Fruit fly (Drosophila melanogaster) whole organism, embryonic: ENCODE data around the gene CG17930.

ENCODE experiments used
- Blimp-1 ChIP-seq: fragments of 200-800 bp; sonication (Bioruptor generic); optimal IDR thresholded peaks from 3 replicates; lab custom pipeline; 2018; ENCODE audit warnings: missing biosample characterization, missing genetic modification characterization, mild to moderate bottlenecking, moderate library complexity, missing genetic modification reagents
- CG10147 ChIP-seq: fragments of 200-800 bp; sonication (Bioruptor generic); optimal IDR thresholded peaks from 2 replicates; lab custom pipeline; 2019; ENCODE audit warnings: missing biosample characterization, mild to moderate bottlenecking, missing genetic modification characterization, moderate library complexity
- CG10209 ChIP-seq: fragments of 200-800 bp; sonication (Bioruptor generic); optimal IDR thresholded peaks from 3 replicates; lab custom pipeline; 2017; ENCODE audit warnings: missing biosample characterization, mild to moderate bottlenecking, missing genetic modification characterization, missing genetic modification reagents
- CG10267 ChIP-seq: fragments of 200-800 bp; sonication (Bioruptor generic); optimal IDR thresholded peaks from 2 replicates; lab custom pipeline; 2018; ENCODE audit warnings: missing biosample characterization, mild to moderate bottlenecking, missing genetic modification characterization, moderate library complexity
- CG10321 ChIP-seq: fragments of 200-800 bp; sonication (Bioruptor generic); IDR thresholded peaks from 2 replicates; pipeline ENCODE4 v1.3.6; 2022; ENCODE audit warnings: missing biosample characterization, missing genetic modification characterization
- CG10431 ChIP-seq: fragments of 200-800 bp; sonication (Bioruptor generic); optimal IDR thresholded peaks from 3 replicates; lab custom pipeline; 2018; ENCODE audit warnings: missing biosample characterization, mild to moderate bottlenecking, missing genetic modification characterization
- CG10959 ChIP-seq: fragments of 200-800 bp; sonication (Bioruptor generic); IDR thresholded peaks from 2 replicates; pipeline ENCODE4 v1.3.6; 2022; ENCODE audit warnings: missing biosample characterization, missing genetic modification characterization
- CG13296 ChIP-seq: fragments of 200-800 bp; sonication (Bioruptor generic); optimal IDR thresholded peaks from 3 replicates; lab custom pipeline; 2018; ENCODE audit warnings: missing biosample characterization, mild to moderate bottlenecking, missing genetic modification characterization
- CG14441 ChIP-seq: fragments of 200-800 bp; sonication (Bioruptor generic); IDR thresholded peaks from 2 replicates; pipeline ENCODE4 v1.3.6; 2022; ENCODE audit warnings: missing biosample characterization, missing genetic modification characterization
- CG1602 ChIP-seq: fragments of 200-800 bp; sonication (Bioruptor generic); optimal IDR thresholded peaks from 3 replicates; lab custom pipeline; 2016; ENCODE audit warnings: missing biosample characterization, missing genetic modification characterization
- CG16813 ChIP-seq: fragments of 200-800 bp; sonication (Bioruptor generic); IDR thresholded peaks from 3 replicates; pipeline ENCODE4 v1.3.6; 2022; ENCODE audit warnings: missing biosample characterization, missing genetic modification characterization; ENCODE audit not compliant: partially characterized antibody
- CG17328 ChIP-seq: fragments of 200-800 bp; sonication (Bioruptor generic); IDR thresholded peaks from 2 replicates; pipeline ENCODE4 v1.3.6; 2022; ENCODE audit warnings: missing biosample characterization, missing genetic modification characterization
- CG17359 ChIP-seq: fragments of 200-800 bp; sonication (Bioruptor generic); optimal IDR thresholded peaks from 3 replicates; lab custom pipeline; 2018; ENCODE audit warnings: missing biosample characterization, mild to moderate bottlenecking, missing genetic modification characterization, moderate library complexity
- CG17385 ChIP-seq: fragments of 200-800 bp; sonication (Bioruptor generic); optimal IDR thresholded peaks from 3 replicates; lab custom pipeline; 2018; ENCODE audit warnings: missing biosample characterization, mild to moderate bottlenecking, missing genetic modification characterization
- CG17829 ChIP-seq: fragments of 200-800 bp; optimal IDR thresholded peaks from 2 replicates; lab custom pipeline; 2019; ENCODE audit warnings: missing biosample characterization, mild to moderate bottlenecking, missing genetic modification characterization, moderate library complexity
- CG1832 ChIP-seq: fragments of 200-800 bp; sonication (Bioruptor generic); optimal IDR thresholded peaks from 2 replicates; lab custom pipeline; 2017; ENCODE audit warnings: missing biosample characterization, mild to moderate bottlenecking, missing genetic modification characterization, inconsistent platforms
- CG2712 ChIP-seq: fragments of 200-800 bp; optimal IDR thresholded peaks from 3 replicates; lab custom pipeline; 2019; ENCODE audit warnings: missing biosample characterization, mild to moderate bottlenecking, missing genetic modification characterization, moderate library complexity
- CG31388 ChIP-seq: fragments of 200-800 bp; sonication (Bioruptor generic); optimal IDR thresholded peaks from 2 replicates; lab custom pipeline; 2016; ENCODE audit warnings: missing biosample characterization, missing genetic modification characterization
- CG3726 ChIP-seq: fragments of 200-800 bp; sonication (Bioruptor generic); IDR thresholded peaks from 3 replicates; pipeline ENCODE4, ENCODE4 v1.3.6; 2022; ENCODE audit warnings: missing biosample characterization, missing genetic modification characterization
- CG4424 ChIP-seq: fragments of 200-800 bp; sonication (Bioruptor generic); optimal IDR thresholded peaks from 3 replicates; lab custom pipeline; 2016; ENCODE audit warnings: missing biosample characterization, missing genetic modification characterization
- CG7928 ChIP-seq: fragments of 200-800 bp; sonication (Bioruptor generic); optimal IDR thresholded peaks from 2 replicates; lab custom pipeline; 2017; ENCODE audit warnings: missing biosample characterization, mild to moderate bottlenecking, missing genetic modification characterization
- CG7963 ChIP-seq: fragments of 200-800 bp; sonication (Bioruptor generic); IDR thresholded peaks from 3 replicates; pipeline ENCODE4 v1.3.6; 2022; ENCODE audit warnings: missing biosample characterization, missing genetic modification characterization; ENCODE audit not compliant: partially characterized antibody
- CG8359 ChIP-seq: fragments of 200-800 bp; sonication (Bioruptor generic); optimal IDR thresholded peaks from 2 replicates; lab custom pipeline; 2017; ENCODE audit warnings: missing biosample characterization, mild to moderate bottlenecking, missing genetic modification characterization, borderline replicate concordance
- CG9609 ChIP-seq: fragments of 200-800 bp; sonication (Bioruptor generic); optimal IDR thresholded peaks from 3 replicates; lab custom pipeline; 2016; ENCODE audit warnings: missing biosample characterization, missing genetic modification characterization
- CTCF ChIP-seq: fragments of 200-800 bp; sonication (Bioruptor generic); optimal IDR thresholded peaks from 2 replicates; lab custom pipeline; 2017; ENCODE audit warnings: missing biosample characterization, mild to moderate bottlenecking, missing genetic modification characterization, moderate library complexity
- D19A ChIP-seq: fragments of 200-800 bp; optimal IDR thresholded peaks from 3 replicates; lab custom pipeline; 2019; ENCODE audit warnings: missing biosample characterization, mild to moderate bottlenecking, missing genetic modification characterization, moderate library complexity
- Dref ChIP-seq: fragments of 200-800 bp; sonication (Bioruptor generic); IDR thresholded peaks from 2 replicates; pipeline ENCODE4 v1.3.6; 2022; ENCODE audit warnings: missing biosample characterization, missing genetic modification characterization
- HLHmδ ChIP-seq: fragments of 200-800 bp; sonication (Bioruptor generic); optimal IDR thresholded peaks from 2 replicates; lab custom pipeline; 2018; ENCODE audit warnings: missing biosample characterization, mild to moderate bottlenecking, missing genetic modification characterization, moderate library complexity
- HmgZ ChIP-seq: fragments of 200-800 bp; sonication (Bioruptor generic); optimal IDR thresholded peaks from 2 replicates; lab custom pipeline; 2018; ENCODE audit warnings: missing biosample characterization, mild to moderate bottlenecking, missing genetic modification characterization
- Jarid2 ChIP-seq: fragments of 200-800 bp; sonication (Bioruptor generic); optimal IDR thresholded peaks from 3 replicates; lab custom pipeline; 2017; ENCODE audit warnings: mild to moderate bottlenecking, missing biosample characterization, missing genetic modification reagents, missing genetic modification characterization
- MTF-1 ChIP-seq: fragments of 200-800 bp; sonication (Bioruptor generic); optimal IDR thresholded peaks from 2 replicates; lab custom pipeline; 2018; ENCODE audit warnings: missing biosample characterization, mild to moderate bottlenecking, missing genetic modification characterization, borderline replicate concordance
- Tbp ChIP-seq: fragments of >200 bp; optimal IDR thresholded peaks from 2 replicates; lab custom pipeline; 2018; ENCODE audit warnings: missing biosample characterization, missing genetic modification characterization
- ab ChIP-seq: fragments of 200-800 bp; sonication (Bioruptor generic); optimal IDR thresholded peaks from 2 replicates; lab custom pipeline; 2016; ENCODE audit warnings: missing biosample characterization, missing genetic modification characterization
- az2 ChIP-seq: fragments of 200-800 bp; sonication (Bioruptor generic); optimal IDR thresholded peaks from 3 replicates; lab custom pipeline; 2016; ENCODE audit warnings: missing biosample characterization, missing genetic modification characterization
- br ChIP-seq: fragments of >200 bp; optimal IDR thresholded peaks from 2 replicates; lab custom pipeline; 2017
- bsh ChIP-seq, 2 experiments: fragments of 200-800 bp; sonication (Bioruptor generic); optimal IDR thresholded peaks; 2 replicates each; lab custom pipeline; 2017 to 2018; ENCODE audit warnings: mild to moderate bottlenecking in 2 of 2, missing biosample characterization in 2 of 2, missing genetic modification characterization in 2 of 2, moderate library complexity in 1 of 2
- chinmo ChIP-seq: fragments of 200-800 bp; sonication (Bioruptor generic); IDR thresholded peaks from 4 replicates; pipeline ENCODE4 v1.3.6; 2022; ENCODE audit warnings: missing biosample characterization, missing genetic modification characterization; ENCODE audit not compliant: partially characterized antibody
- dysf ChIP-seq: fragments of 200-800 bp; sonication (Bioruptor generic); IDR thresholded peaks from 3 replicates; pipeline ENCODE4 v1.3.6; 2022; ENCODE audit warnings: missing biosample characterization, missing genetic modification characterization
- fd96Cb ChIP-seq: fragments of 200-800 bp; sonication (Bioruptor generic); optimal IDR thresholded peaks from 2 replicates; lab custom pipeline; 2018; ENCODE audit warnings: missing biosample characterization, mild to moderate bottlenecking, missing genetic modification characterization, moderate library complexity
- klu ChIP-seq: fragments of 200-800 bp; sonication (Bioruptor generic); IDR thresholded peaks from 2 replicates; pipeline ENCODE4 v1.3.6; 2022; ENCODE audit warnings: missing biosample characterization, missing genetic modification characterization
- lilli ChIP-seq: fragments of 200-800 bp; sonication (Bioruptor generic); optimal IDR thresholded peaks from 3 replicates; lab custom pipeline; 2016; ENCODE audit warnings: missing biosample characterization, missing genetic modification characterization
- lov ChIP-seq, 2 experiments: fragments of 200-800 bp in 1 of 2; fragments of >200 bp in 1 of 2; sonication (Bioruptor generic) in 1 of 2; IDR thresholded peaks in 1 of 2; optimal IDR thresholded peaks in 1 of 2; 2 replicates in 1 of 2; 3 replicates in 1 of 2; pipeline versions ENCODE4 v1.3.6 to Lab custom; 2017 to 2022; ENCODE audit warnings: missing biosample characterization in 1 of 2, missing genetic modification characterization in 1 of 2
- mld ChIP-seq: fragments of 200-800 bp; sonication (Bioruptor generic); IDR thresholded peaks from 3 replicates; pipeline ENCODE4 v1.3.6; 2022; ENCODE audit warnings: missing biosample characterization, missing genetic modification characterization; ENCODE audit not compliant: partially characterized antibody
- run ChIP-seq: fragments of 200-800 bp; sonication (Bioruptor generic); optimal IDR thresholded peaks from 3 replicates; lab custom pipeline; 2018; ENCODE audit warnings: missing biosample characterization, mild to moderate bottlenecking, missing genetic modification characterization
- sd ChIP-seq: fragments of 200-800 bp; sonication (Bioruptor generic); optimal IDR thresholded peaks from 3 replicates; lab custom pipeline; 2018; ENCODE audit warnings: missing biosample characterization, mild to moderate bottlenecking, missing genetic modification characterization, moderate library complexity
- slp2 ChIP-seq: fragments of 200-800 bp; sonication (Bioruptor generic); optimal IDR thresholded peaks from 2 replicates; lab custom pipeline; 2016; ENCODE audit warnings: missing biosample characterization, missing genetic modification characterization
- sug ChIP-seq: fragments of 200-800 bp; optimal IDR thresholded peaks from 2 replicates; lab custom pipeline; 2019; ENCODE audit warnings: missing biosample characterization, mild to moderate bottlenecking, missing genetic modification characterization, moderate library complexity
- tup ChIP-seq: fragments of 200-800 bp; sonication (Bioruptor generic); optimal IDR thresholded peaks from 2 replicates; lab custom pipeline; 2016; ENCODE audit warnings: missing biosample characterization, mild to moderate bottlenecking, missing genetic modification characterization, moderate library complexity
- zf30C ChIP-seq: fragments of 200-800 bp; sonication (Bioruptor generic); optimal IDR thresholded peaks from 3 replicates; lab custom pipeline; 2018; ENCODE audit warnings: missing biosample characterization, mild to moderate bottlenecking, missing genetic modification characterization
- zfh2 ChIP-seq: fragments of 200-800 bp; sonication (Bioruptor generic); optimal IDR thresholded peaks from 2 replicates; lab custom pipeline; 2016; ENCODE audit warnings: missing biosample characterization, missing genetic modification characterization

Gene CG17930

DNA sequence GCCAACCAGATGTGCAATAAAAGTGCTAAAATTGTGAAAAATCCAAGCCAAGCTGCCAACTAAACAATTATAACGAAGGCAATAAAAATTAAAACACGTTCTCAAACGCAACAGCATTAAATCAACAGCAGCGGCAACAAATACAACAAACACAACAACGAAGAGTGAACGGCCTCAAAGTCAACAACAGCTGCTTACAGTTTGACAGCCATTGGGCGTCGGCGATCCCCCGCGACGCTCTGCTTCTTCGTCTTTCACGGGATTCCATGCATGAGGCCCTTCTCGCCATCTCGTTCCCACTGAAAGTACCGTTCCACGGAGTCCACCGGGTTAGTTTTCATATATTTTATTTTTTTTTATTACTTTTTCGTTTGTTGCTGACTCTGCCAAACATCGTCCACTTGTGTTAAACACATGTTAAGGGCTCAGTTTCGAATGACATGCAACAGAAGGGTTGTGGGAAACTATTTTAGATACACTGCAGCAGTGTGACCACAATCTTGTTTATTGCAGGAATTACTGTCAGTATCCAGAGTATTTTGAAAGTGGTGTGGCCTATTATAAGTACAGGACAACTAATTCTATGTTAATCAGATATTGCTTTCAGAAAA, 45.5 kb upstream of the CG17930 start (continued):
- no peak for TF ChIP-seq CG10959 (GFP tag; lab: Robert Waterston, UW)
- TF ChIP-seq MTF-1 (GFP tag; lab: Kevin White, UChicago), result no peak
- TF ChIP-seq CG10147 (GFP tag; lab: Kevin White, UChicago), result no peak
- no peak for TF ChIP-seq Jarid2 (GFP tag; lab: Kevin White, UChicago)
- no peak for TF ChIP-seq Blimp-1
- no peak for TF ChIP-seq CG17359 (tag; lab: Kevin White, UChicago)
- no peak for TF ChIP-seq CTCF (GFP tag; lab: Kevin White, UChicago)
- TF ChIP-seq br (lab: Kevin White, UChicago), result no peak
- no peak for TF ChIP-seq CG9609
- peak in 1 of 2 experiments; percentile 12 for TF ChIP-seq bsh (GFP tag; optimal IDR thresholded peaks at IDR 0.05; lab: Kevin White, UChicago)
- no peak for TF ChIP-seq CG13296 (GFP tag; lab: Kevin White, UChicago)
- no peak for TF ChIP-seq CG4424
- no peak for TF ChIP-seq fd96Cb (tag; lab: Kevin White, UChicago)
- peak; percentile 81 for TF ChIP-seq CG17385 (GFP tag; lab: Kevin White, UChicago)
- TF ChIP-seq sug, result peak; percentile 98
- TF ChIP-seq CG8359 (GFP tag; lab: Kevin White, UChicago), result no peak
- TF ChIP-seq CG2712 (tag; lab: Kevin White, UChicago), result peak; percentile 26
- TF ChIP-seq zfh2, result no peak
- no peak for TF ChIP-seq Dref (GFP tag; lab: Robert Waterston, UW)
- TF ChIP-seq Tbp (GFP tag; lab: Kevin White, UChicago), result no peak
- TF ChIP-seq CG3726, result no peak
- no peak for TF ChIP-seq CG10267
- TF ChIP-seq CG10321 (GFP tag; lab: Robert Waterston, UW), result peak; percentile 32; the same call in 1 of the 2 replicates
- no peak for TF ChIP-seq lilli (GFP tag; lab: Kevin White, UChicago)
- TF ChIP-seq az2 (GFP tag; lab: Kevin White, UChicago), result no peak
- TF ChIP-seq CG14441 (GFP tag; lab: Robert Waterston, UW), result 0 out of 2 replicates have a peak, but pooled peaks have one; percentile 33
- TF ChIP-seq CG17328 (GFP tag; lab: Robert Waterston, UW), result no peak
- no peak for TF ChIP-seq CG1602 (GFP tag; lab: Kevin White, UChicago)
- TF ChIP-seq lov (optimal IDR thresholded peaks at IDR 0.05; lab: Kevin White, UChicago), result no peak
- 0 out of 3 replicates have a peak, but pooled peaks have one; percentile 54 for TF ChIP-seq lov (GFP tag; IDR thresholded peaks at IDR 0.05; lab: Robert Waterston, UW)
- TF ChIP-seq D19A, result peak; percentile 15
- no peak for TF ChIP-seq mld
- peak; percentile 20 for TF ChIP-seq CG17829
- no peak for TF ChIP-seq slp2
- no peak for TF ChIP-seq CG7963 (GFP tag; lab: Robert Waterston, UW)
- no peak for TF ChIP-seq CG10431
- TF ChIP-seq klu (GFP tag; lab: Robert Waterston, UW), result no peak
- no peak for TF ChIP-seq CG7928 (GFP tag; lab: Kevin White, UChicago)
- TF ChIP-seq zf30C (GFP tag; lab: Kevin White, UChicago), result peak; percentile 13
- no peak for TF ChIP-seq CG1832 (GFP tag; lab: Kevin White, UChicago)
- no peak for TF ChIP-seq tup (GFP tag; lab: Kevin White, UChicago)
- no peak for TF ChIP-seq ab (GFP tag; lab: Kevin White, UChicago)
- peak; percentile 29 for TF ChIP-seq CG10209 (GFP tag; lab: Kevin White, UChicago)
- no peak for TF ChIP-seq dysf (GFP tag; lab: Robert Waterston, UW)
- no peak for TF ChIP-seq HmgZ (tag; lab: Kevin White, UChicago)
- no peak for TF ChIP-seq CG16813 (GFP tag; lab: Robert Waterston, UW)
- TF ChIP-seq sd (tag; lab: Kevin White, UChicago), result peak; percentile 16
- TF ChIP-seq chinmo (GFP tag; lab: Robert Waterston, UW), result peak; percentile 75; the same call in 1 of the 4 replicates
- TF ChIP-seq HLHmδ, result peak; percentile 41
- no peak for TF ChIP-seq CG31388 (GFP tag; lab: Kevin White, UChicago)
- no peak for TF ChIP-seq run (tag; lab: Kevin White, UChicago)
- TF ChIP-seq, all 482 proteins: peak for 77
